Worm (Caenorhabditis elegans) whole organism, L2 larva: ENCODE measurements around the gene rig-6.

ENCODE experiments used
- C34F6.9 ChIP-seq: fragments of 150-350 bp; optimal IDR thresholded peaks from 2 replicates; lab custom pipeline; 2014; ENCODE audit warnings: missing biosample characterization, missing genetic modification characterization
- F13H6.1 ChIP-seq: sonication (generic microtip); optimal IDR thresholded peaks from 2 replicates; lab custom pipeline; 2016; ENCODE audit warnings: missing genetic modification characterization, missing compliant biosample characterization
- R02D3.7 ChIP-seq: fragments of 150-350 bp; optimal IDR thresholded peaks from 2 replicates; lab custom pipeline; 2014; ENCODE audit warnings: missing biosample characterization, missing genetic modification characterization
- Y55F3AM.14 ChIP-seq: fragments of 200-800 bp; sonication (Bioruptor generic); optimal IDR thresholded peaks from 2 replicates; lab custom pipeline; 2018; ENCODE audit warnings: mild to moderate bottlenecking, missing genetic modification characterization, missing compliant biosample characterization
- alr-1 ChIP-seq: fragments of 150-350 bp; optimal IDR thresholded peaks from 2 replicates; lab custom pipeline; 2014; ENCODE audit warnings: missing biosample characterization, missing genetic modification characterization
- ama-1 ChIP-seq: fragments of 150-350 bp; optimal IDR thresholded peaks from 2 replicates; lab custom pipeline; 2018; ENCODE audit warnings: inconsistent platforms
- blmp-1 ChIP-seq: sonication (generic microtip); optimal IDR thresholded peaks from 2 replicates; lab custom pipeline; 2017; ENCODE audit warnings: missing genetic modification characterization, mild to moderate bottlenecking, missing compliant biosample characterization, antibody characterized with exemption, moderate library complexity; ENCODE audit not compliant: insufficient read depth
- ceh-82 ChIP-seq: fragments of 150-350 bp; optimal IDR thresholded peaks from 2 replicates; lab custom pipeline; 2014; ENCODE audit warnings: missing biosample characterization, missing genetic modification characterization
- crh-2 ChIP-seq: sonication (generic microtip); optimal IDR thresholded peaks from 2 replicates; lab custom pipeline; 2017; ENCODE audit warnings: missing biosample characterization, missing genetic modification characterization
- elt-1 ChIP-seq: fragments of 150-350 bp; optimal IDR thresholded peaks from 2 replicates; lab custom pipeline; 2014; ENCODE audit warnings: missing biosample characterization, missing genetic modification characterization
- fos-1 ChIP-seq: fragments of 150-350 bp; optimal IDR thresholded peaks from 2 replicates; lab custom pipeline; 2014; ENCODE audit warnings: missing biosample characterization, missing genetic modification characterization
- gmeb-1 ChIP-seq: fragments of 150-350 bp; optimal IDR thresholded peaks from 2 replicates; lab custom pipeline; 2014; ENCODE audit warnings: missing biosample characterization, missing genetic modification characterization
- lin-39 ChIP-seq: fragments of 150-350 bp; optimal IDR thresholded peaks from 2 replicates; lab custom pipeline; 2014; ENCODE audit warnings: missing biosample characterization, missing genetic modification reagents, missing genetic modification characterization
- lsy-2 ChIP-seq, 2 experiments: fragments of 150-350 bp in 1 of 2; sonication (generic microtip) in 1 of 2; optimal IDR thresholded peaks; 2 replicates each; lab custom pipeline; 2014 to 2017; ENCODE audit warnings: missing biosample characterization in 2 of 2, missing genetic modification characterization in 2 of 2
- mab-5 ChIP-seq: fragments of 150-350 bp; optimal IDR thresholded peaks from 2 replicates; lab custom pipeline; 2014; ENCODE audit warnings: missing biosample characterization, missing genetic modification characterization
- nhr-21 ChIP-seq: fragments of 150-350 bp; optimal IDR thresholded peaks from 2 replicates; lab custom pipeline; 2014; ENCODE audit warnings: missing biosample characterization, missing genetic modification characterization
- nhr-23 ChIP-seq: fragments of 150-350 bp; optimal IDR thresholded peaks from 2 replicates; lab custom pipeline; 2014; ENCODE audit warnings: missing biosample characterization, missing genetic modification reagents, missing genetic modification characterization
- nhr-237 ChIP-seq: fragments of 150-350 bp; optimal IDR thresholded peaks from 2 replicates; lab custom pipeline; 2014; ENCODE audit warnings: missing biosample characterization, missing genetic modification characterization
- nhr-25 ChIP-seq: fragments of 150-350 bp; sonication (generic microtip); optimal IDR thresholded peaks from 3 replicates; lab custom pipeline; 2014; ENCODE audit warnings: missing biosample characterization, missing genetic modification characterization
- nhr-6 ChIP-seq: fragments of 150-350 bp; optimal IDR thresholded peaks from 2 replicates; lab custom pipeline; 2014; ENCODE audit warnings: missing biosample characterization, missing genetic modification characterization
- nhr-77 ChIP-seq: fragments of 150-350 bp; optimal IDR thresholded peaks from 2 replicates; lab custom pipeline; 2014; ENCODE audit warnings: missing biosample characterization, missing genetic modification characterization
- peb-1 ChIP-seq: fragments of 150-350 bp; optimal IDR thresholded peaks from 2 replicates; lab custom pipeline; 2014; ENCODE audit warnings: missing biosample characterization, missing genetic modification characterization
- sem-4 ChIP-seq: fragments of 150-350 bp; optimal IDR thresholded peaks from 2 replicates; lab custom pipeline; 2014; ENCODE audit warnings: missing biosample characterization, missing genetic modification reagents, missing genetic modification characterization
- sma-3 ChIP-seq: sonication (generic microtip); optimal IDR thresholded peaks from 2 replicates; lab custom pipeline; 2016; ENCODE audit warnings: missing genetic modification reagents, missing genetic modification characterization, missing compliant biosample characterization
- sma-9 ChIP-seq, 2 experiments: fragments of 150-350 bp in 1 of 2; sonication (generic microtip) in 1 of 2; optimal IDR thresholded peaks; 2 replicates each; lab custom pipeline; 2014 to 2016; ENCODE audit warnings: missing genetic modification characterization in 2 of 2, mild to moderate bottlenecking in 1 of 2, missing biosample characterization in 1 of 2, missing compliant biosample characterization in 1 of 2, missing genetic modification reagents in 1 of 2, moderate library complexity in 1 of 2
- ztf-1 ChIP-seq: fragments of 200-800 bp; sonication (Bioruptor generic); conservative IDR thresholded peaks from 2 replicates; pipeline ENCODE4 v1.3.6; 2022; ENCODE audit warnings: missing genetic modification characterization, missing compliant biosample characterization
- ztf-11 ChIP-seq: sonication (generic microtip); optimal IDR thresholded peaks from 2 replicates; lab custom pipeline; 2017; ENCODE audit warnings: missing biosample characterization, missing genetic modification characterization
- ztf-4 ChIP-seq: fragments of 150-350 bp; optimal IDR thresholded peaks from 2 replicates; lab custom pipeline; 2014; ENCODE audit warnings: missing biosample characterization, missing genetic modification characterization

rig-6 gene

DNA sequence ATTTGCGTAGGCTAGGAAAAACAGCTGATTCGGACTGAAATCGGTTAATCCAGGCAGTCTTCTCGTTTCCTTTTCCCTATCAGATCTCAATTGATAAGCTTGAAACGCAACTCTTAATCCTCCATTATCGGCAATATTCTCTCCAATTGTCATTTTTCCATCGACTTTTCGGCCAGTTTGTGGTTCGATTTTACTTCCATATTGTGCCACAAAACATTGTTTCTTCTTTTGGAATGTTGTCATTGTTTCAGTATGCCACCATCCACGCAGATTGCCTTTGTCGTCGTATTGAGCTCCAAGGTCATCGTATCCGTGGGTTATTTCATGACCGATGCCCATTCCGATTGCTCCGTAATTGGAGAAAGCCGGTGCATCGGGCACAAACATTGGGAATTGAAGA, 36.1 kb downstream of the rig-6 start:
- TF ChIP-seq lsy-2 (tag; optimal IDR thresholded peaks at IDR 0.05; lab: Kevin White, UChicago) (no peak), F13H6.1 (tag; lab: Kevin White, UChicago) (no peak), mab-5 (tag; lab: Kevin White, UChicago) (no peak), elt-1 (no peak), nhr-21 (tag; lab: Kevin White, UChicago) (no peak), crh-2 (tag; lab: Kevin White, UChicago) (no peak), nhr-23 (tag; lab: Kevin White, UChicago) (no peak)

- TF ChIP-seq ceh-82 (tag; lab: Kevin White, UChicago) = no peak
- TF ChIP-seq fos-1 (tag; lab: Kevin White, UChicago) = peak; percentile 28
These were observed 37.9 kb downstream of the rig-6 start, which contains the start of the genes F26G1.9 and F26G1.10 for ce11 chrII:4773891-4774432. TSS of gene F26G1.9 (minus strand) at chrII:4773991. TSS of gene F26G1.10 (plus strand) at chrII:4774382.

- TF ChIP-seq Y55F3AM.14 = no peak
- TF ChIP-seq C34F6.9 (tag; lab: Kevin White, UChicago) = no peak
- TF ChIP-seq F13H6.1 (tag; lab: Kevin White, UChicago) = peak; percentile 12
- TF ChIP-seq fos-1 (tag; lab: Kevin White, UChicago) = peak; percentile 2
- no peak for TF ChIP-seq nhr-77 (tag; lab: Kevin White, UChicago)
- TF ChIP-seq blmp-1 (tag; lab: Kevin White, UChicago) = peak; percentile 18
These were observed 39.4 kb downstream of the rig-6 start for ce11 chrII:4772441-4772840.

DNA sequence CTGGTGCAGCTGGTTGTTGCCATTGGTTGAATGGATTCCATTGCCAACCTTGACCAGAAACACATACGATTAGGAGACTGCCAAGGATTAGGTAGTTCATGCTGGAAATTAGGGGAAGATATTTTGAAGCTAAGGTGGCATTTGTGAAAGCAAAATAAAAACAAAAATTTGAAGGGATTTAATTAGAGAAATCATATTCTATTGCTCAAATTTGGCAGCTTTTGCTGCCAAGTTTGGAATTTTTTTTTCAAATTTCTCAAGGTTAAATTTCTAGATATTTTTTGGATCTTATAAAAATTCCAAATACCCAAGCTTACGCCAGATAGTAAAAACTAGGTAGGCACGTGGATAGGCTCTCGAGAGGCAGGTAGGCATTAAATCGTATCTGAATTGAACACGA, 40.6 kb downstream of the rig-6 start, which contains the start of gene F26G1.5:
F26G1.5 (minus strand) TSS at position 101 of the 400 bp plus-strand sequence.
- TF ChIP-seq alr-1 (tag; lab: Kevin White, UChicago) = no peak
- no peak for TF ChIP-seq ztf-11 (tag; lab: Kevin White, UChicago)
- TF ChIP-seq nhr-6 (tag; lab: Kevin White, UChicago) = no peak
- no peak for TF ChIP-seq Y55F3AM.14
- no peak for TF ChIP-seq fos-1 (tag; lab: Kevin White, UChicago)
- no peak for TF ChIP-seq ztf-4 (tag; lab: Kevin White, UChicago)
- TF ChIP-seq lin-39 = no peak
- no peak for TF ChIP-seq blmp-1 (tag; lab: Kevin White, UChicago)
- no peak for TF ChIP-seq nhr-237 (tag; lab: Kevin White, UChicago)
- TF ChIP-seq nhr-23 (tag; lab: Kevin White, UChicago) = no peak
- TF ChIP-seq sma-3 (GFP tag; lab: Kevin White, UChicago) = no peak
- no peak for TF ChIP-seq ztf-1
- no peak for TF ChIP-seq R02D3.7 (tag; lab: Kevin White, UChicago)
- no peak for TF ChIP-seq elt-1

- no peak for TF ChIP-seq nhr-77 (tag; lab: Kevin White, UChicago)
- no peak for TF ChIP-seq lin-39
- peak; percentile 46 for TF ChIP-seq F13H6.1 (tag; lab: Kevin White, UChicago)
- peak; percentile 42 for TF ChIP-seq sma-9 (GFP tag; optimal IDR thresholded peaks at IDR 0.05; lab: Kevin White, UChicago)
- no peak for TF ChIP-seq sma-9 (tag; optimal IDR thresholded peaks at IDR 0.05; lab: Kevin White, UChicago)
- TF ChIP-seq nhr-21 (tag; lab: Kevin White, UChicago) = no peak
- TF ChIP-seq ama-1 (lab: Kevin White, UChicago) = no peak
- TF ChIP-seq crh-2 (tag; lab: Kevin White, UChicago) = peak; percentile 45
- TF ChIP-seq ztf-11 (tag; lab: Kevin White, UChicago) = no peak
- no peak for TF ChIP-seq peb-1 (tag; lab: Kevin White, UChicago)
- TF ChIP-seq gmeb-1 (tag; lab: Kevin White, UChicago) = peak; percentile 33
- no peak for TF ChIP-seq elt-1
- TF ChIP-seq fos-1 (tag; lab: Kevin White, UChicago) = peak; percentile 91
These were observed 42.0 kb downstream of the rig-6 start for ce11 chrII:4769886-4770285.

DNA sequence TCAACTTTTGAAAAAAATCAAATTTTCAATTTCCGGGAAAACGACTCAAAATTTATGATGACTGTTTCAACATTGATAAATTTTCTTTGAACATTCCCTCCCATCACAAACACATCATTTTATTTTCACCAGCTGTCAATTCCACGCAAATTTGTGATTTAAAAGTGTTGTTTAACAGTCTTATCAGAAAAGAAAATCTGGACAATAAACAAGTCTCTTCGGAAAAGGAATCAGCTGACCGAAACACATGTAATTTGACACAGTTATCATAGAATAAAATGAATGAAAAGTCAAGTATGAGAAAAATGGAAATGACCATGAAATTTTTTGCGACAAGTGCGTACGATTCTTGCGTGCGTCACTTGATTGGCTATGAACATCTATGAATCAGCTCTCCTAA, 42.8 kb downstream of the rig-6 start:
- TF ChIP-seq sem-4 (no peak), sma-9 (GFP tag; optimal IDR thresholded peaks at IDR 0.05; lab: Kevin White, UChicago) (peak; percentile 2), sma-9 (tag; optimal IDR thresholded peaks at IDR 0.05; lab: Kevin White, UChicago) (no peak), nhr-25 (peak; percentile 53), fos-1 (tag; lab: Kevin White, UChicago) (peak; percentile 5), sma-3 (GFP tag; lab: Kevin White, UChicago) (peak; percentile 45)
